Fruit fly (Drosophila melanogaster) whole organism, adult: ENCODE data around the gene CG4658.

Source experiments
- CG11617 ChIP-seq: fragments of 200-800 bp; sonication (Bioruptor generic); optimal IDR thresholded peaks from 2 replicates; lab custom pipeline; 2017; ENCODE audit warnings: mild to moderate bottlenecking, missing biosample characterization, missing genetic modification reagents, missing genetic modification characterization
- CG12768 ChIP-seq: fragments of 200-800 bp; sonication (Bioruptor generic); optimal IDR thresholded peaks from 2 replicates; lab custom pipeline; 2017; ENCODE audit warnings: missing biosample characterization, missing genetic modification characterization, mild to moderate bottlenecking, moderate library complexity, missing genetic modification reagents
- CG33017 ChIP-seq: fragments of 200-800 bp; sonication (Bioruptor generic); optimal IDR thresholded peaks from 2 replicates; lab custom pipeline; 2018; ENCODE audit warnings: missing biosample characterization, mild to moderate bottlenecking, missing genetic modification characterization, moderate library complexity
- CG5204 ChIP-seq: fragments of 200-800 bp; sonication (Bioruptor generic); optimal IDR thresholded peaks from 2 replicates; lab custom pipeline; 2016; ENCODE audit warnings: missing biosample characterization, missing genetic modification characterization
- Crg-1 ChIP-seq: fragments of 200-800 bp; sonication (Bioruptor generic); optimal IDR thresholded peaks from 2 replicates; lab custom pipeline; 2016; ENCODE audit warnings: missing biosample characterization, missing genetic modification characterization
- cnc ChIP-seq, 2 experiments: fragments of >200 bp; optimal IDR thresholded peaks; 2 replicates each; lab custom pipeline; 2017

DNA sequence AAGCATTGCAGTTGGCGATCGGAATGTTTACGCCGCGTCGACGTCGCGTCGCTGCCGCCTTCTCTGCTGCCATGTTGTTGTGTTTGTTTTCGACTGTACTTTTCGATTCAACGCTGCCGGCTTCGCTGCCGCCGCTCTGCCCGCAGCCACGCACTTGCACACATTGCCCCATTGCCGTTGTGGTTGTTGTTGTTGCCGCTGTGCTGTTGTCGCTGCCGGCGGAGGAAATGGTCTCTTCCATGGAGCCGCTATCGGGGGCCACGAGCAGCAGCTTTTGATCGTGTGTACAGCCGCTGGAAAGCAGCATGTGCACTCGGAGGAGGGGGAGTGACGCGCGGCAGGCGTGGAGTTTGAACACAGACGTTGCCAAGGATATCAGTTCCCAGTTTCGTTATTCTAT, 47.6 kb downstream of the CG4658 start:
- TF ChIP-seq CG12768 (GFP tag; lab: Kevin White, UChicago) (no peak), CG5204 (GFP tag; lab: Kevin White, UChicago) (no peak), CG11617 (GFP tag; lab: Kevin White, UChicago) (no peak), cnc (optimal IDR thresholded peaks at IDR 0.05; lab: Kevin White, UChicago) (no peak), CG33017 (tag; lab: Kevin White, UChicago) (no peak), Crg-1 (GFP tag; lab: Kevin White, UChicago) (no peak)
